Worm (Caenorhabditis elegans): ENCODE measurements around the gene cup-4.
A peak's percentile ranks its signal among the peaks of the same experiment; 100 is the strongest.

- TF ChIP-seq ztf-11 (tag; optimal IDR thresholded peaks at IDR 0.05): no peak
- no peak for TF ChIP-seq hlh-11 (tag; optimal IDR thresholded peaks at IDR 0.05)
- peak in 1 of 2 experiments; percentile 91 for TF ChIP-seq unc-62 (GFP tag; optimal IDR thresholded peaks at IDR 0.05 in 1 of 2)
- TF ChIP-seq unc-62 (tag; optimal IDR thresholded peaks at IDR 0.05): no peak
- TF ChIP-seq Y48G9A.11 (GFP tag; IDR thresholded peaks at IDR 0.05): no peak
- TF ChIP-seq lsy-2 (tag; optimal IDR thresholded peaks at IDR 0.05): no peak
- no peak for TF ChIP-seq zag-1 (tag; optimal IDR thresholded peaks at IDR 0.05)
- TF ChIP-seq ceh-44 (GFP tag; IDR thresholded peaks at IDR 0.05): no peak
Observed at ce11 chrIII:7903427-7903826, 37.1 kb downstream of the cup-4 start.
